Worm (Caenorhabditis elegans) whole organism, L4/young adult: ENCODE data around the gene tbx-43.

Experiments
- W03F9.2 ChIP-seq: fragments of 150-350 bp; optimal IDR thresholded peaks from 2 replicates; lab custom pipeline; 2014; ENCODE audit warnings: missing biosample characterization, missing genetic modification characterization
- dao-5 ChIP-seq: sonication (generic microtip); optimal IDR thresholded peaks from 2 replicates; lab custom pipeline; 2016; ENCODE audit warnings: missing genotype, missing genetic modification characterization, moderate library complexity, missing compliant biosample characterization
- him-1 ChIP-seq: sonication (generic microtip); optimal IDR thresholded peaks from 2 replicates; lab custom pipeline; 2016; ENCODE audit warnings: missing genotype, missing genetic modification reagents, missing genetic modification characterization, missing compliant biosample characterization

Gene tbx-43

ce11 chrIII:1769993-1770392 is at the start of gene tbx-43:
TSS of gene tbx-43 (minus strand) at chrIII:1770093.
- TF ChIP-seq W03F9.2 (no peak), him-1 (tag; lab: Kevin White, UChicago) (no peak), dao-5 (tag; lab: Kevin White, UChicago) (no peak)

ce11 chrIII:1819049-1819597 is 49.2 kb upstream of the tbx-43 start:
- TF ChIP-seq W03F9.2 (peak; percentile 18), dao-5 (tag; lab: Kevin White, UChicago) (no peak), him-1 (tag; lab: Kevin White, UChicago) (no peak)

- TF ChIP-seq W03F9.2 = no peak
- TF ChIP-seq him-1 (tag; lab: Kevin White, UChicago) = no peak
- TF ChIP-seq dao-5 (tag; lab: Kevin White, UChicago) = no peak
These were observed 48.2 kb upstream of the tbx-43 start, which contains the start of gene clp-4 for ce11 chrIII:1818001-1818655. TSS of gene clp-4 (minus strand) at chrIII:1818323.

ce11 chrIII:1814285-1814684 is 44.4 kb upstream of the tbx-43 start:
- TF ChIP-seq W03F9.2 = no peak
- no peak for TF ChIP-seq dao-5 (tag; lab: Kevin White, UChicago)
- no peak for TF ChIP-seq him-1 (tag; lab: Kevin White, UChicago)

- TF ChIP-seq him-1 (tag; lab: Kevin White, UChicago) = no peak
These were observed 36.4 kb upstream of the tbx-43 start for ce11 chrIII:1806183-1806798.

- no peak for TF ChIP-seq W03F9.2
- no peak for TF ChIP-seq him-1 (tag; lab: Kevin White, UChicago)
- TF ChIP-seq dao-5 (tag; lab: Kevin White, UChicago) = no peak
These were observed 35.6 kb upstream of the tbx-43 start for ce11 chrIII:1805415-1806008.

- no peak for TF ChIP-seq W03F9.2
- no peak for TF ChIP-seq dao-5 (tag; lab: Kevin White, UChicago)
- no peak for TF ChIP-seq him-1 (tag; lab: Kevin White, UChicago)
These were observed 34.6 kb upstream of the tbx-43 start for ce11 chrIII:1804477-1804876.

ce11 chrIII:1803000-1803399 is 33.1 kb upstream of the tbx-43 start:
- TF ChIP-seq him-1 (tag; lab: Kevin White, UChicago) (no peak), dao-5 (tag; lab: Kevin White, UChicago) (no peak), W03F9.2 (no peak)

- TF ChIP-seq him-1 (tag; lab: Kevin White, UChicago) (no peak), W03F9.2 (no peak), dao-5 (tag; lab: Kevin White, UChicago) (no peak)
These were observed 29.5 kb upstream of the tbx-43 start for ce11 chrIII:1799407-1799806.

- TF ChIP-seq W03F9.2 (no peak), dao-5 (tag; lab: Kevin White, UChicago) (no peak), him-1 (tag; lab: Kevin White, UChicago) (no peak)
These were observed 24.2 kb upstream of the tbx-43 start for ce11 chrIII:1794100-1794499.

- no peak for TF ChIP-seq dao-5 (tag; lab: Kevin White, UChicago)
- no peak for TF ChIP-seq him-1 (tag; lab: Kevin White, UChicago)
- TF ChIP-seq W03F9.2 = no peak
These were observed 23.5 kb upstream of the tbx-43 start for ce11 chrIII:1793416-1793815.

ce11 chrIII:1791949-1792348 is 22.1 kb upstream of the tbx-43 start:
- TF ChIP-seq him-1 (tag; lab: Kevin White, UChicago) = peak; percentile 34
- TF ChIP-seq dao-5 (tag; lab: Kevin White, UChicago) = no peak

- TF ChIP-seq him-1 (tag; lab: Kevin White, UChicago) = no peak
- no peak for TF ChIP-seq W03F9.2
- no peak for TF ChIP-seq dao-5 (tag; lab: Kevin White, UChicago)
These were observed 19.1 kb upstream of the tbx-43 start for ce11 chrIII:1788972-1789371.

- no peak for TF ChIP-seq W03F9.2
- TF ChIP-seq him-1 (tag; lab: Kevin White, UChicago) = no peak
- no peak for TF ChIP-seq dao-5 (tag; lab: Kevin White, UChicago)
These were observed 18.1 kb upstream of the tbx-43 start, which contains the start of gene rimb-1 for ce11 chrIII:1788033-1788432. TSS of gene rimb-1 (plus strand) at chrIII:1788333.
